Fruit fly (Drosophila melanogaster) whole organism, adult: ENCODE measurements around the gene CG42564.

Experiments used
- CG11617 ChIP-seq: fragments of 200-800 bp; sonication (Bioruptor generic); optimal IDR thresholded peaks from 2 replicates; lab custom pipeline; 2017; ENCODE audit warnings: mild to moderate bottlenecking, missing biosample characterization, missing genetic modification reagents, missing genetic modification characterization
- Mnt ChIP-seq: fragments of 200-800 bp; sonication (Bioruptor generic); optimal IDR thresholded peaks from 2 replicates; lab custom pipeline; 2016; ENCODE audit warnings: missing biosample characterization, mild to moderate bottlenecking, missing genetic modification characterization
- bab1 ChIP-seq: fragments of 200-800 bp; sonication (Bioruptor generic); optimal IDR thresholded peaks from 3 replicates; lab custom pipeline; 2019; ENCODE audit warnings: missing biosample characterization, mild to moderate bottlenecking, missing genetic modification characterization, moderate library complexity
- cic ChIP-seq: fragments of 200-800 bp; sonication (Bioruptor generic); optimal IDR thresholded peaks from 2 replicates; lab custom pipeline; 2017; ENCODE audit warnings: missing biosample characterization, mild to moderate bottlenecking, missing genetic modification characterization, moderate library complexity
- tj ChIP-seq: fragments of 200-800 bp; sonication (Bioruptor generic); optimal IDR thresholded peaks from 3 replicates; lab custom pipeline; 2017; ENCODE audit warnings: missing biosample characterization, mild to moderate bottlenecking, missing genetic modification characterization, moderate library complexity

DNA sequence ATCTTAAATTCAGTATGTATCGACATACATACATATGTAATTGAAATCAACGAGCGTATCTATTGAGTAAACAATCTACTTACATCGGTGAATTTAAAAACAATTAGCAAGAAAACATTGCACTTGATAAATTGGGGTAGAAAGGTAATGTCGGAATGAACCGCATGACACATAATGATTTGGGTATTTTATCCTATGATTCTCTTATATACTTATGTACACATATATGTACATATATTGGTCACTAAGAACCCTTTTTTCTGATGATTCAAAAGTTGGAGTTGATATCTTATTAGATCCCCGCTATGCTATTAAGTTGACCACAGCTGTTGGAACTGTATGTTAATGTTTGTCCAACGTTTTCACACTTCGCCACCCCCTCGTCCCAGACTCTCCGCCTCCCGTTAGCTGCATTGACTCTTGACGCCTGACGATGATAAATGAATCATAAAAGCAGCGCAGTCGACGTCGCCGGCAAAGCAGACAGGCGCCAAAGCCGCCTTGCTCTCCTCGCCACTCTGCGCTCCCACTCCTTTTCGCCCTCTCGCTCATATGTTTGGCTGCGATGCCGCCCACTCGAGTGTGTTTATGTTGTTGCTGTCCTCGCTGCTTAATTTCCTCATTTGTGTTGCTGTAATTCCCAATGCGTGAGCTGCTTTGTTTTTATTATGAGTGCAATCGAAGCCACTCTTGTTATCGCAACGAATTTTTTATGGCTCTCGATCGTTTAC lies 21.2 kb upstream of the CG42564 start:
- no peak for TF ChIP-seq Mnt (GFP tag; lab: Kevin White, UChicago)
- no peak for TF ChIP-seq tj (GFP tag; lab: Kevin White, UChicago)
- TF ChIP-seq bab1 (GFP tag; lab: Kevin White, UChicago), result no peak
- no peak for TF ChIP-seq cic
- TF ChIP-seq CG11617, result no peak
